Fruit fly (Drosophila melanogaster) whole organism, embryonic: ENCODE data around the gene fend.

Experiments used
- Abd-B ChIP-seq: fragments of 200-800 bp; sonication (Bioruptor generic); optimal IDR thresholded peaks from 2 replicates; lab custom pipeline; 2018; ENCODE audit warnings: missing biosample characterization, mild to moderate bottlenecking, missing genetic modification characterization, moderate library complexity
- Antp ChIP-seq: fragments of 200-800 bp; sonication (Bioruptor generic); optimal IDR thresholded peaks from 3 replicates; lab custom pipeline; 2016; ENCODE audit warnings: missing biosample characterization, missing genetic modification characterization
- Atf-2 ChIP-seq: fragments of 200-800 bp; sonication (Bioruptor generic); optimal IDR thresholded peaks from 2 replicates; lab custom pipeline; 2016; ENCODE audit warnings: missing biosample characterization, missing genetic modification characterization
- C15 ChIP-seq: fragments of 200-800 bp; sonication (Bioruptor generic); IDR thresholded peaks from 3 replicates; pipeline ENCODE4 v1.3.6; 2022; ENCODE audit warnings: missing biosample characterization, missing genetic modification characterization
- CG10209 ChIP-seq: fragments of 200-800 bp; sonication (Bioruptor generic); optimal IDR thresholded peaks from 3 replicates; lab custom pipeline; 2017; ENCODE audit warnings: missing biosample characterization, mild to moderate bottlenecking, missing genetic modification characterization, missing genetic modification reagents
- CG10462 ChIP-seq: fragments of 200-800 bp; sonication (Bioruptor generic); optimal IDR thresholded peaks from 2 replicates; lab custom pipeline; 2016; ENCODE audit warnings: missing biosample characterization, missing genetic modification characterization
- CG10565 ChIP-seq: fragments of 200-800 bp; sonication (Bioruptor generic); optimal IDR thresholded peaks from 3 replicates; lab custom pipeline; 2016; ENCODE audit warnings: missing biosample characterization, mild to moderate bottlenecking, missing genetic modification characterization
- CG11560 ChIP-seq: fragments of 200-800 bp; sonication (Bioruptor generic); IDR thresholded peaks from 3 replicates; pipeline ENCODE4 v1.3.6; 2022; ENCODE audit warnings: missing biosample characterization, missing genetic modification characterization
- CG12942 ChIP-seq: fragments of 200-800 bp; sonication (Bioruptor generic); optimal IDR thresholded peaks from 3 replicates; lab custom pipeline; 2016; ENCODE audit warnings: missing biosample characterization, missing genetic modification characterization
- CG13123 ChIP-seq: fragments of 200-800 bp; sonication (Bioruptor generic); optimal IDR thresholded peaks from 2 replicates; lab custom pipeline; 2016; ENCODE audit warnings: missing biosample characterization, missing genetic modification characterization
- CG14014 ChIP-seq: fragments of 200-800 bp; sonication (Bioruptor generic); IDR thresholded peaks from 2 replicates; pipeline ENCODE4 v1.3.6; 2022; ENCODE audit warnings: missing biosample characterization, missing genetic modification characterization
- CG1529 ChIP-seq: fragments of 200-800 bp; sonication (Bioruptor generic); optimal IDR thresholded peaks from 3 replicates; lab custom pipeline; 2018; ENCODE audit warnings: missing biosample characterization, missing genetic modification characterization
- CG17802 ChIP-seq: fragments of 200-800 bp; sonication (Bioruptor generic); optimal IDR thresholded peaks from 2 replicates; lab custom pipeline; 2018; ENCODE audit warnings: missing biosample characterization, mild to moderate bottlenecking, missing genetic modification characterization, moderate library complexity
- CG31388 ChIP-seq: fragments of 200-800 bp; sonication (Bioruptor generic); optimal IDR thresholded peaks from 2 replicates; lab custom pipeline; 2016; ENCODE audit warnings: missing biosample characterization, missing genetic modification characterization
- CG31441 ChIP-seq: fragments of 200-800 bp; sonication (Bioruptor generic); IDR thresholded peaks from 2 replicates; pipeline ENCODE4 v1.3.6; 2022; ENCODE audit warnings: missing biosample characterization, missing genetic modification characterization
- CG32532 ChIP-seq: fragments of 200-800 bp; sonication (Bioruptor generic); IDR thresholded peaks from 2 replicates; pipeline ENCODE4 v1.3.6; 2022; ENCODE audit warnings: missing biosample characterization, missing genetic modification characterization
- CG3838 ChIP-seq: fragments of 200-800 bp; sonication (Bioruptor generic); optimal IDR thresholded peaks from 3 replicates; lab custom pipeline; 2016; ENCODE audit warnings: missing biosample characterization, missing genetic modification characterization
- CG6683 ChIP-seq: fragments of 200-800 bp; sonication (Bioruptor generic); optimal IDR thresholded peaks from 2 replicates; lab custom pipeline; 2017; ENCODE audit warnings: missing biosample characterization, mild to moderate bottlenecking, missing genetic modification characterization, missing genetic modification reagents
- CoRest ChIP-seq: fragments of 200-800 bp; sonication (Bioruptor generic); optimal IDR thresholded peaks from 3 replicates; lab custom pipeline; 2018; ENCODE audit warnings: missing biosample characterization, mild to moderate bottlenecking, missing genetic modification characterization, moderate library complexity
- D ChIP-seq, 2 experiments: fragments of 200-800 bp in 1 of 2; fragments of >200 bp in 1 of 2; sonication (Bioruptor generic) in 1 of 2; optimal IDR thresholded peaks; 2 replicates in 1 of 2; 3 replicates in 1 of 2; lab custom pipeline; 2017; ENCODE audit warnings: mild to moderate bottlenecking in 1 of 2, missing biosample characterization in 1 of 2, missing genetic modification characterization in 1 of 2, missing genetic modification reagents in 1 of 2
- Dref ChIP-seq: fragments of 200-800 bp; sonication (Bioruptor generic); IDR thresholded peaks from 2 replicates; pipeline ENCODE4 v1.3.6; 2022; ENCODE audit warnings: missing biosample characterization, missing genetic modification characterization
- HLH54F ChIP-seq: fragments of 200-800 bp; sonication (Bioruptor generic); optimal IDR thresholded peaks from 3 replicates; lab custom pipeline; 2016; ENCODE audit warnings: missing biosample characterization, missing genetic modification characterization
- HmgZ ChIP-seq: fragments of 200-800 bp; sonication (Bioruptor generic); optimal IDR thresholded peaks from 2 replicates; lab custom pipeline; 2018; ENCODE audit warnings: missing biosample characterization, mild to moderate bottlenecking, missing genetic modification characterization
- Hmr ChIP-seq: fragments of 200-800 bp; sonication (Bioruptor generic); optimal IDR thresholded peaks from 3 replicates; lab custom pipeline; 2017; ENCODE audit warnings: mild to moderate bottlenecking, missing biosample characterization, missing genetic modification reagents, missing genetic modification characterization
- Hr39 ChIP-seq: fragments of >200 bp; optimal IDR thresholded peaks from 2 replicates; lab custom pipeline; 2017
- Hsf ChIP-seq: fragments of 200-800 bp; sonication (Bioruptor generic); optimal IDR thresholded peaks from 3 replicates; lab custom pipeline; 2016; ENCODE audit warnings: missing biosample characterization, missing genetic modification characterization
- NC2β ChIP-seq: fragments of 200-800 bp; sonication (Bioruptor generic); optimal IDR thresholded peaks from 2 replicates; lab custom pipeline; 2016; ENCODE audit warnings: missing biosample characterization, missing genetic modification characterization
- Nf-YC ChIP-seq: fragments of 200-800 bp; optimal IDR thresholded peaks from 3 replicates; lab custom pipeline; 2019; ENCODE audit warnings: missing biosample characterization, mild to moderate bottlenecking, missing genetic modification characterization, moderate library complexity
- Oli ChIP-seq: fragments of 200-800 bp; sonication (Bioruptor generic); optimal IDR thresholded peaks from 2 replicates; lab custom pipeline; 2018; ENCODE audit warnings: missing biosample characterization, mild to moderate bottlenecking, missing genetic modification characterization, moderate library complexity
- Sin3A ChIP-seq: fragments of >200 bp; optimal IDR thresholded peaks from 2 replicates; lab custom pipeline; 2018
- YL-1 ChIP-seq: fragments of 200-800 bp; sonication (Bioruptor generic); optimal IDR thresholded peaks from 3 replicates; lab custom pipeline; 2017; ENCODE audit warnings: missing biosample characterization, mild to moderate bottlenecking, missing genetic modification characterization
- amos ChIP-seq: fragments of 200-800 bp; sonication (Bioruptor generic); IDR thresholded peaks from 2 replicates; pipeline ENCODE4 v1.3.6; 2022; ENCODE audit warnings: missing biosample characterization, missing genetic modification characterization; ENCODE audit not compliant: partially characterized antibody
- aop ChIP-seq: fragments of 200-800 bp; sonication (Bioruptor generic); IDR thresholded peaks from 2 replicates; pipeline ENCODE4 v1.3.6; 2022; ENCODE audit warnings: missing biosample characterization, missing genetic modification characterization
- ci ChIP-seq: fragments of 200-800 bp; sonication (Bioruptor generic); IDR thresholded peaks from 3 replicates; pipeline ENCODE4 v1.3.6; 2022; ENCODE audit warnings: missing biosample characterization, missing genetic modification characterization
- dimm ChIP-seq: fragments of 200-800 bp; sonication (Bioruptor generic); IDR thresholded peaks from 2 replicates; pipeline ENCODE4 v1.3.6; 2022; ENCODE audit warnings: missing biosample characterization, missing genetic modification characterization
- gfzf ChIP-seq: fragments of 200-800 bp; sonication (Bioruptor generic); optimal IDR thresholded peaks from 2 replicates; lab custom pipeline; 2016; ENCODE audit warnings: missing biosample characterization, mild to moderate bottlenecking, missing genetic modification characterization, moderate library complexity
- ham ChIP-seq: fragments of 200-800 bp; sonication (Bioruptor generic); IDR thresholded peaks from 2 replicates; pipeline ENCODE4 v1.3.6; 2022; ENCODE audit warnings: missing biosample characterization, missing genetic modification characterization
- her ChIP-seq: fragments of 200-800 bp; sonication (Bioruptor generic); optimal IDR thresholded peaks from 2 replicates; lab custom pipeline; 2016; ENCODE audit warnings: missing biosample characterization, missing genetic modification characterization
- kah ChIP-seq: fragments of 200-800 bp; sonication (Bioruptor generic); optimal IDR thresholded peaks from 2 replicates; lab custom pipeline; 2018; ENCODE audit warnings: missing biosample characterization, mild to moderate bottlenecking, missing genetic modification characterization
- lab ChIP-seq: fragments of 200-800 bp; sonication (Bioruptor generic); optimal IDR thresholded peaks from 3 replicates; lab custom pipeline; 2017; ENCODE audit warnings: missing biosample characterization, missing genetic modification characterization, mild to moderate bottlenecking, moderate library complexity, missing genetic modification reagents
- org-1 ChIP-seq: fragments of 200-800 bp; sonication (Bioruptor generic); optimal IDR thresholded peaks from 2 replicates; lab custom pipeline; 2017; ENCODE audit warnings: missing biosample characterization, missing genetic modification characterization
- p53 ChIP-seq: fragments of 200-800 bp; sonication (Bioruptor generic); optimal IDR thresholded peaks from 2 replicates; lab custom pipeline; 2016; ENCODE audit warnings: missing biosample characterization, missing genetic modification characterization
- pita ChIP-seq: fragments of 200-800 bp; sonication (Bioruptor generic); optimal IDR thresholded peaks from 2 replicates; lab custom pipeline; 2017; ENCODE audit warnings: missing biosample characterization, mild to moderate bottlenecking, missing genetic modification characterization
- pnt ChIP-seq: fragments of 200-800 bp; sonication (Bioruptor generic); optimal IDR thresholded peaks from 3 replicates; lab custom pipeline; 2016; ENCODE audit warnings: missing biosample characterization, missing genetic modification characterization
- rib ChIP-seq: fragments of 200-800 bp; sonication (Bioruptor generic); IDR thresholded peaks from 2 replicates; pipeline ENCODE4 v1.3.6; 2022; ENCODE audit warnings: missing biosample characterization, missing genetic modification characterization
- salm ChIP-seq: fragments of 200-800 bp; sonication (Bioruptor generic); optimal IDR thresholded peaks from 2 replicates; lab custom pipeline; 2018; ENCODE audit warnings: missing biosample characterization, mild to moderate bottlenecking, missing genetic modification characterization
- slou ChIP-seq: fragments of 200-800 bp; sonication (Bioruptor generic); optimal IDR thresholded peaks from 3 replicates; lab custom pipeline; 2016; ENCODE audit warnings: missing biosample characterization, missing genetic modification characterization
- slp2 ChIP-seq: fragments of 200-800 bp; sonication (Bioruptor generic); optimal IDR thresholded peaks from 2 replicates; lab custom pipeline; 2016; ENCODE audit warnings: missing biosample characterization, missing genetic modification characterization
- sob ChIP-seq: fragments of 200-800 bp; sonication (Bioruptor generic); IDR thresholded peaks from 2 replicates; pipeline ENCODE4 v1.3.6; 2022; ENCODE audit warnings: missing biosample characterization, missing genetic modification characterization
- zfh1 ChIP-seq: fragments of 200-800 bp; sonication (Bioruptor generic); IDR thresholded peaks from 3 replicates; pipeline ENCODE4 v1.3.6; 2022; ENCODE audit warnings: missing biosample characterization, missing genetic modification characterization

The fend gene

DNA sequence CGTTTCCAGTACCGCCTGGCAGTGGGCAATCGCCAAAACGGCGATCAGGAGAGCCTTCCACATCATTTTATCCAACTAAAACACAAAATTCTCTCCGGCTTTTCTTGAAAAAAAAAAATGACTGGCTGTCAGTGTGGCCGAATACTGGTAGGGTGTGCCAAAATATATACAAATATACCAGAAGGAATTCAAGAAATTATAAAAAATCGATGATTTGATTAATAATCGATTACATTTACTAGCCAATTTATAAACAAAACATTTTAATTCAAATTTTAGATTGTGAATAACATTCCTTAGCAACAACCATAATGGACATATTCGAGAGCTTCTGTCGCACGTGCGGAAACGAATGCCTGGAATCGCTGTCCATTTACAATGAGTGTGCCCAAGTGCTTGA, 23.5 kb upstream of the fend start, which contains the start of the genes Ost48 and Dlip1 (continued):
- TF ChIP-seq Hr39 (lab: Kevin White, UChicago) (no peak), Dref (GFP tag; lab: Robert Waterston, UW) (peak; percentile 67), CG3838 (GFP tag; lab: Kevin White, UChicago) (no peak), dimm (GFP tag; lab: Robert Waterston, UW) (no peak)

dm6 chrX:9156388-9156823, 21.5 kb upstream of the fend start, which contains the start of gene His3.3B:
Gene His3.3B, minus strand, starts transcription at chrX:9156669.
- no peak for TF ChIP-seq ham
- no peak for TF ChIP-seq pnt (GFP tag; lab: Kevin White, UChicago)
- TF ChIP-seq kah (GFP tag; lab: Kevin White, UChicago) = peak; percentile 12
- TF ChIP-seq YL-1 = peak; percentile 71
- TF ChIP-seq p53 (GFP tag; lab: Kevin White, UChicago) = no peak
- no peak for TF ChIP-seq CG17802 (tag; lab: Kevin White, UChicago)
- TF ChIP-seq ci (GFP tag; lab: Robert Waterston, UW) = peak; percentile 58; the same call in 1 of the 3 replicates
- no peak for TF ChIP-seq Hsf (GFP tag; lab: Kevin White, UChicago)
- TF ChIP-seq sob (GFP tag; lab: Robert Waterston, UW) = no peak
- TF ChIP-seq rib (GFP tag; lab: Robert Waterston, UW) = no peak
- no peak for TF ChIP-seq CG10209 (GFP tag; lab: Kevin White, UChicago)
- peak; percentile 99 for TF ChIP-seq CG11560 (tag; lab: Robert Waterston, UW)
- no peak for TF ChIP-seq slp2 (GFP tag; lab: Kevin White, UChicago)
- no peak for TF ChIP-seq her
- TF ChIP-seq HLH54F = no peak
- no peak for TF ChIP-seq Abd-B (GFP tag; lab: Kevin White, UChicago)
- no peak for TF ChIP-seq zfh1 (GFP tag; lab: Robert Waterston, UW)
- no peak for TF ChIP-seq D (optimal IDR thresholded peaks at IDR 0.05; lab: Kevin White, UChicago)
- TF ChIP-seq D (GFP tag; optimal IDR thresholded peaks at IDR 0.05; lab: Kevin White, UChicago) = no peak
- no peak for TF ChIP-seq CG14014 (GFP tag; lab: Robert Waterston, UW)
- no peak for TF ChIP-seq CG1529 (GFP tag; lab: Kevin White, UChicago)
- peak; percentile 50 for TF ChIP-seq pita (GFP tag; lab: Kevin White, UChicago)
- no peak for TF ChIP-seq CG31388 (GFP tag; lab: Kevin White, UChicago)
- no peak for TF ChIP-seq Oli (tag; lab: Kevin White, UChicago)
- peak; percentile 53 for TF ChIP-seq gfzf (GFP tag; lab: Kevin White, UChicago)
- no peak for TF ChIP-seq CG10462 (GFP tag; lab: Kevin White, UChicago)
- peak; percentile 49 for TF ChIP-seq lab
- peak; percentile 56; the same call in 1 of the 2 replicates for TF ChIP-seq amos (GFP tag; lab: Robert Waterston, UW)
- no peak for TF ChIP-seq C15
- TF ChIP-seq CG13123 = no peak
- TF ChIP-seq Atf-2 = no peak
- peak; percentile 22 for TF ChIP-seq HmgZ (tag; lab: Kevin White, UChicago)
- no peak; the same call in 1 of the 2 replicates for TF ChIP-seq CG32532 (GFP tag; lab: Robert Waterston, UW)
- TF ChIP-seq Hmr (GFP tag; lab: Kevin White, UChicago) = no peak
- TF ChIP-seq aop = no peak
- no peak for TF ChIP-seq org-1 (GFP tag; lab: Kevin White, UChicago)
- TF ChIP-seq Nf-YC (tag; lab: Kevin White, UChicago) = no peak
- TF ChIP-seq CG6683 (GFP tag; lab: Kevin White, UChicago) = no peak
- TF ChIP-seq CG10565 = no peak
- no peak; the same call in 1 of the 2 replicates for TF ChIP-seq CG31441 (GFP tag; lab: Robert Waterston, UW)
- TF ChIP-seq dimm (GFP tag; lab: Robert Waterston, UW) = no peak
- no peak for TF ChIP-seq Sin3A (lab: Kevin White, UChicago)
- no peak for TF ChIP-seq CoRest (tag; lab: Kevin White, UChicago)
- TF ChIP-seq Antp (GFP tag; lab: Kevin White, UChicago) = no peak
- TF ChIP-seq salm (tag; lab: Kevin White, UChicago) = no peak
- TF ChIP-seq NC2β (GFP tag; lab: Kevin White, UChicago) = no peak
- TF ChIP-seq slou (GFP tag; lab: Kevin White, UChicago) = no peak
- no peak for TF ChIP-seq CG12942
